Worm (Caenorhabditis elegans): ENCODE measurements around the gene rsp-1.
A peak's percentile ranks its signal among the peaks of the same experiment; 100 is the strongest.

DNA sequence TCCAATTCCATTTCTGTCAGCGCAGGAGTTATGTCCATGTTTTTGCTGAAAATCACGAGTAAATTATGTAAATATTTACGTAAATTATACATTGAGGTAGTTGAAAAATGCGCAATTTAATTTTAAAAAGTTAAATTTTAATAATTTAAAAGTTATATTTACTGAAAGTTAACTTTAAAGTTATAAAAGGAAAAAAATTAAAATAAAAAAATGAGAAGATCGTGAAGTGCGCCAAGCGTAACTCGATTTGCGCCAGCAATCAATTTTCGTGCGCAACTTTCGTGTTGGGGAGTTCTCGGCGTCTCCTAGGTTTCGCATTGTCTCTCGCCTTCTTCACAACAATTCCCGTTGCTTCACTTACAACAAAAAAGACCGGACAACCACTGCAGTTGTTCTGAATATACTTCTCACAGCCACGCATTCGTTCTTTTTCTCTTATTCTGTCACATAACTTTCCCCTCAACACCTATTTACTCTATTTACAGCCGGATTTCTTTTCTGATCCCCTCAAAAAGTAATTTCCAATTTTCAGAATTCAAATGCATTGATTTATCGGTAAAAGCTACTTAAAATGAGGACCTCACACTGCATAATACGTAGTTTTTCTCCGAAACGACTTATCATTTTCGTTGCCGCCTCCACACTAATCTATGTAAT is 20.5 kb downstream of the rsp-1 start, which contains the start of the genes metl-1 and W02B12.11:
- TF ChIP-seq lin-39 (tag; optimal IDR thresholded peaks at IDR 0.05), result peak; percentile 88
- peak; percentile 29 for TF ChIP-seq aly-2 (tag; optimal IDR thresholded peaks at IDR 0.05)
- TF ChIP-seq tlp-1 (tag; optimal IDR thresholded peaks at IDR 0.05), result no peak
- TF ChIP-seq zag-1 (tag; optimal IDR thresholded peaks at IDR 0.05), result peak; percentile 46
- TF ChIP-seq alr-1 (tag; optimal IDR thresholded peaks at IDR 0.05; ENCODE audit: borderline replicate concordance), result no peak
- TF ChIP-seq tbx-2 (tag; optimal IDR thresholded peaks at IDR 0.05), result peak; percentile 88
- peak in 1 of 2 experiments; percentile 55 for TF ChIP-seq ztf-11 (tag; optimal IDR thresholded peaks at IDR 0.05)
- TF ChIP-seq rnt-1 (tag; optimal IDR thresholded peaks at IDR 0.05), result peak; percentile 93
- TF ChIP-seq nhr-12 (tag; optimal IDR thresholded peaks at IDR 0.05), result no peak
- peak; percentile 66 for TF ChIP-seq blmp-1 (tag; optimal IDR thresholded peaks at IDR 0.05)
